Worm (Caenorhabditis elegans): ENCODE results near the gene ZK1320.11.

Gene ZK1320.11

DNA sequence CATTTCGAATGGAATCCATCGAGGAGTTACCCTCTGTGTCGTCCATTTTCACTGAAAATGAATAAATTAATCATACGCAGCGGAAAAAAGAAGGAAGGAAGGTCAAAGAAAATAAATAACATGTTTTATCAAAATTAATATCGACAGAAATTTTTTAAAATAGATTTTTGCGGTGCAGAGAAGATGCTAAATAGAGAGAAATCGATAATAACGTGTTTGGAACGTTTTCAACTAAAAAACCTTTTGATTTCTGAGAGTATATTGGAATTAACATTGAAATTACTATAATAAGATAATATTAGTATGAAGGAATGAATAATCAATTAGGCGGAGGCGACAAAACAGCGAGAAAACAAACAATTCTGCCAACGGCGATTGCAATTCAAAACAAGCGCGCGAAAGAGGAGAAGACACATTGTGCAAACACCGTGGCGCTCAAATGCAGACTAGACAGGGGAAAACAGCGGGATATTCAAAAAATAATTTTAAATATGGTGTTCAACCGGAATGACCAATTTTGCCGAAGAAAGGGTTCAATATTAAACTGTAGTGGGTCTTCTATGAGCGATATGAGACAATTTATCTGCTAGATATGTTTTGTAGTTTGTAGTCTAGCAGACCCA lies 49.1 kb downstream of the ZK1320.11 start, which contains the start of gene wee-1.3 (continued):
- no peak for TF ChIP-seq lir-1 (GFP tag; conservative IDR thresholded peaks at IDR 0.05)
- TF ChIP-seq F33H1.4 (GFP tag; IDR thresholded peaks at IDR 0.05): peak; percentile 54
- TF ChIP-seq rcor-1 (GFP tag; IDR thresholded peaks at IDR 0.05): no peak
- peak; percentile 19 for TF ChIP-seq xnd-1 (tag; optimal IDR thresholded peaks at IDR 0.05)
- TF ChIP-seq attf-3 (GFP tag; conservative IDR thresholded peaks at IDR 0.05): peak; percentile 70; the same call in 1 of the 2 replicates
- TF ChIP-seq lin-54 (GFP tag; optimal IDR thresholded peaks at IDR 0.05): peak; percentile 98
- no peak for TF ChIP-seq F22D6.2 (tag; optimal IDR thresholded peaks at IDR 0.05)
- TF ChIP-seq atf-7 (tag; optimal IDR thresholded peaks at IDR 0.05): no peak
- no peak for TF ChIP-seq lsy-27 (tag; optimal IDR thresholded peaks at IDR 0.05; ENCODE audit: borderline replicate concordance, insufficient read depth)
- no peak for TF ChIP-seq C17E4.6 (GFP tag; IDR thresholded peaks at IDR 0.05)
- peak; percentile 92 for TF ChIP-seq efl-1 (GFP tag; optimal IDR thresholded peaks at IDR 0.05)
- peak; percentile 48 for TF ChIP-seq unc-130 (GFP tag; optimal IDR thresholded peaks at IDR 0.05)
- peak; percentile 49 for TF ChIP-seq madf-8 (GFP tag; conservative IDR thresholded peaks at IDR 0.05)
- no peak for TF ChIP-seq B0261.1 (tag; optimal IDR thresholded peaks at IDR 0.05)
- no peak for TF ChIP-seq hlh-26 (GFP tag; conservative IDR thresholded peaks at IDR 0.05)
- no peak for TF ChIP-seq C06A6.2 (GFP tag; conservative IDR thresholded peaks at IDR 0.05)
- TF ChIP-seq zfh-2 (GFP tag; conservative IDR thresholded peaks at IDR 0.05): no peak
- TF ChIP-seq ztf-26 (tag; optimal IDR thresholded peaks at IDR 0.05): no peak
- peak; percentile 48; the same call in 1 of the 2 replicates for TF ChIP-seq ceh-91 (GFP tag; IDR thresholded peaks at IDR 0.05)
- TF ChIP-seq ceh-100 (GFP tag; IDR thresholded peaks at IDR 0.05): peak; percentile 22; the same call in 1 of the 2 replicates
- peak; percentile 78 for TF ChIP-seq madf-6 (GFP tag; IDR thresholded peaks at IDR 0.05)
- TF ChIP-seq aptf-2 (GFP tag; conservative IDR thresholded peaks at IDR 0.05): no peak
- TF ChIP-seq attf-5 (GFP tag; optimal IDR thresholded peaks at IDR 0.05): peak; percentile 68
- TF ChIP-seq ceh-40 (GFP tag; IDR thresholded peaks at IDR 0.05): no peak
- no peak for TF ChIP-seq snpc-4 (GFP tag; optimal IDR thresholded peaks at IDR 0.05)
- TF ChIP-seq snpc-4 (tag; optimal IDR thresholded peaks at IDR 0.05): peak in 3 of 4 experiments; percentile 8 to 46 (median 45)
- no peak for TF ChIP-seq nfya-2 (GFP tag; IDR thresholded peaks at IDR 0.05)
- no peak for TF ChIP-seq rec-8 (tag; optimal IDR thresholded peaks at IDR 0.05)
- no peak for TF ChIP-seq F10E7.11 (tag; optimal IDR thresholded peaks at IDR 0.05)
- TF ChIP-seq bed-1 (GFP tag; IDR thresholded peaks at IDR 0.05): no peak
- TF ChIP-seq aptf-3 (GFP tag; IDR thresholded peaks at IDR 0.05): no peak

DNA sequence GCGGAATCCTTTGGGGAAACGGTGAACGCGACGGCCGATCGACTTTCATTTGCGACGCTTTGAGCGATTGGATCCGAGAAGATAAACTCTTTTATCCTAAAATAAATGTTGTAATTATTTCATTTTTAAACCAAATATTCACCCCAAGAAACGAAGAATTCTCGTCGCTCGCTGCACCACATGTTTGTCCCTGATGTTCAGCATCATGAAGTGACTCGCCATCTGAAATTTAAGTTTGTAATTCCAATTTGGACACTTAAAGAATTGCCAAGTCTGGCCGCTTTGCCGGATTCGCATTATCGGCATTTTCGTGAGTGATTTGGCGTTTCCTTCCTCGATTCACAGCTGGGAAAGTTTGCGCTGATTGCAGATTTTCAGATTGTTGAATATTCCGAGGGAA lies 50.5 kb downstream of the ZK1320.11 start, which contains the start of gene Y53C12A.6:
Gene Y53C12A.6, minus strand, starts transcription at position 101 of the 400 bp plus-strand sequence.
- TF ChIP-seq efl-1 (GFP tag; optimal IDR thresholded peaks at IDR 0.05) (no peak), K11D2.4 (GFP tag; IDR thresholded peaks at IDR 0.05) (no peak), repo-1 (tag; optimal IDR thresholded peaks at IDR 0.05) (no peak), xnd-1 (tag; optimal IDR thresholded peaks at IDR 0.05) (no peak), unc-130 (GFP tag; optimal IDR thresholded peaks at IDR 0.05) (no peak), madf-6 (GFP tag; IDR thresholded peaks at IDR 0.05) (no peak), nfya-2 (GFP tag; IDR thresholded peaks at IDR 0.05) (no peak), tlf-1 (GFP tag; optimal IDR thresholded peaks at IDR 0.05) (no peak), pha-4 (tag; optimal IDR thresholded peaks at IDR 0.05) (no peak), somi-1 (GFP tag; optimal IDR thresholded peaks at IDR 0.05) (no peak), tbp1 (GFP tag; optimal IDR thresholded peaks at IDR 0.05) (no peak)
